Fruit fly (Drosophila melanogaster) whole organism, embryonic: Measurements from ENCODE around the gene CG12116.

Source experiments
- CG10147 ChIP-seq: fragments of 200-800 bp; sonication (Bioruptor generic); optimal IDR thresholded peaks from 2 replicates; lab custom pipeline; 2019; ENCODE audit warnings: missing biosample characterization, mild to moderate bottlenecking, missing genetic modification characterization, moderate library complexity
- CG11695 ChIP-seq: fragments of 200-800 bp; sonication (Bioruptor generic); IDR thresholded peaks from 3 replicates; pipeline ENCODE4 v1.3.6; 2022; ENCODE audit warnings: missing biosample characterization, missing genetic modification characterization
- CG12155 ChIP-seq: fragments of 200-800 bp; sonication (Bioruptor generic); optimal IDR thresholded peaks from 3 replicates; lab custom pipeline; 2016; ENCODE audit warnings: missing biosample characterization, missing genetic modification characterization
- CG13624 ChIP-seq: fragments of 200-800 bp; sonication (Bioruptor generic); optimal IDR thresholded peaks from 2 replicates; lab custom pipeline; 2016; ENCODE audit warnings: missing biosample characterization, missing genetic modification characterization
- CG15514 ChIP-seq: fragments of 200-800 bp; sonication (Bioruptor generic); optimal IDR thresholded peaks from 3 replicates; lab custom pipeline; 2017; ENCODE audit warnings: missing biosample characterization, missing genetic modification characterization, mild to moderate bottlenecking, moderate library complexity, missing genetic modification reagents
- CG15696 ChIP-seq: fragments of 200-800 bp; sonication (Bioruptor generic); optimal IDR thresholded peaks from 2 replicates; lab custom pipeline; 2019; ENCODE audit warnings: missing biosample characterization, mild to moderate bottlenecking, missing genetic modification characterization, moderate library complexity
- CG1647 ChIP-seq: fragments of 200-800 bp; sonication (Bioruptor generic); optimal IDR thresholded peaks from 3 replicates; lab custom pipeline; 2016; ENCODE audit warnings: missing biosample characterization, missing genetic modification characterization
- CG17186 ChIP-seq: fragments of 200-800 bp; sonication (Bioruptor generic); optimal IDR thresholded peaks from 3 replicates; lab custom pipeline; 2017; ENCODE audit warnings: missing biosample characterization, missing genetic modification reagents, missing genetic modification characterization
- CG17612 ChIP-seq: fragments of 200-800 bp; sonication (Bioruptor generic); IDR thresholded peaks from 2 replicates; pipeline ENCODE4 v1.3.6; 2022; ENCODE audit warnings: missing biosample characterization, missing genetic modification characterization
- CG2678 ChIP-seq: fragments of 200-800 bp; sonication (Bioruptor generic); optimal IDR thresholded peaks from 3 replicates; lab custom pipeline; 2019; ENCODE audit warnings: missing biosample characterization, mild to moderate bottlenecking, missing genetic modification characterization, moderate library complexity
- CG32772 ChIP-seq: fragments of 200-800 bp; sonication (Bioruptor generic); IDR thresholded peaks from 2 replicates; pipeline ENCODE4 v1.3.6; 2022; ENCODE audit warnings: missing biosample characterization, missing genetic modification characterization
- CG3281 ChIP-seq: fragments of 200-800 bp; sonication (Bioruptor generic); optimal IDR thresholded peaks from 3 replicates; lab custom pipeline; 2017; ENCODE audit warnings: missing biosample characterization, mild to moderate bottlenecking, missing genetic modification characterization
- CG3726 ChIP-seq: fragments of 200-800 bp; sonication (Bioruptor generic); IDR thresholded peaks from 3 replicates; pipeline ENCODE4, ENCODE4 v1.3.6; 2022; ENCODE audit warnings: missing biosample characterization, missing genetic modification characterization
- CG4360 ChIP-seq: fragments of 200-800 bp; sonication (Bioruptor generic); IDR thresholded peaks from 2 replicates; pipeline ENCODE4 v1.3.6; 2022; ENCODE audit warnings: missing biosample characterization, missing genetic modification characterization
- CG4424 ChIP-seq: fragments of 200-800 bp; sonication (Bioruptor generic); optimal IDR thresholded peaks from 3 replicates; lab custom pipeline; 2016; ENCODE audit warnings: missing biosample characterization, missing genetic modification characterization
- CG6791 ChIP-seq: fragments of 200-800 bp; sonication (Bioruptor generic); IDR thresholded peaks from 3 replicates; pipeline ENCODE4 v1.3.6; 2022; ENCODE audit warnings: missing biosample characterization, missing genetic modification characterization; ENCODE audit not compliant: partially characterized antibody
- CG7928 ChIP-seq: fragments of 200-800 bp; sonication (Bioruptor generic); optimal IDR thresholded peaks from 2 replicates; lab custom pipeline; 2017; ENCODE audit warnings: missing biosample characterization, mild to moderate bottlenecking, missing genetic modification characterization
- CG9797 ChIP-seq: fragments of 200-800 bp; sonication (Bioruptor generic); optimal IDR thresholded peaks from 3 replicates; lab custom pipeline; 2018; ENCODE audit warnings: missing biosample characterization, mild to moderate bottlenecking, missing genetic modification characterization
- Camta ChIP-seq: fragments of 200-800 bp; sonication (Bioruptor generic); optimal IDR thresholded peaks from 2 replicates; lab custom pipeline; 2016; ENCODE audit warnings: missing biosample characterization, missing genetic modification characterization
- Dek ChIP-seq: fragments of 200-800 bp; sonication (Bioruptor generic); optimal IDR thresholded peaks from 3 replicates; lab custom pipeline; 2019; ENCODE audit warnings: missing biosample characterization, mild to moderate bottlenecking, missing genetic modification characterization, moderate library complexity
- Hey ChIP-seq: fragments of 200-800 bp; sonication (Bioruptor generic); optimal IDR thresholded peaks from 3 replicates; lab custom pipeline; 2018; ENCODE audit warnings: missing biosample characterization, mild to moderate bottlenecking, missing genetic modification characterization
- Hr78 ChIP-seq, 2 experiments: fragments of 200-800 bp in 1 of 2; fragments of >200 bp in 1 of 2; sonication (Bioruptor generic) in 1 of 2; optimal IDR thresholded peaks; 2 replicates each; lab custom pipeline; 2017 to 2019; ENCODE audit warnings: missing biosample characterization in 2 of 2, missing genetic modification characterization in 2 of 2, mild to moderate bottlenecking in 1 of 2, moderate library complexity in 1 of 2
- Meics ChIP-seq: fragments of 200-800 bp; sonication (Bioruptor generic); optimal IDR thresholded peaks from 2 replicates; lab custom pipeline; 2017; ENCODE audit warnings: missing biosample characterization, mild to moderate bottlenecking, missing genetic modification characterization
- Ravus ChIP-seq: fragments of 200-800 bp; sonication (Bioruptor generic); IDR thresholded peaks from 2 replicates; pipeline ENCODE4 v1.3.6; 2022; ENCODE audit warnings: missing biosample characterization, missing genetic modification characterization
- Sox100B ChIP-seq: fragments of 200-800 bp; sonication (Bioruptor generic); optimal IDR thresholded peaks from 3 replicates; lab custom pipeline; 2018; ENCODE audit warnings: missing biosample characterization, mild to moderate bottlenecking, missing genetic modification characterization
- Spps ChIP-seq: fragments of 200-800 bp; sonication (Bioruptor generic); optimal IDR thresholded peaks from 2 replicates; lab custom pipeline; 2018; ENCODE audit warnings: missing biosample characterization, mild to moderate bottlenecking, missing genetic modification characterization
- Ssrp ChIP-seq: fragments of 200-800 bp; sonication (Bioruptor generic); optimal IDR thresholded peaks from 2 replicates; lab custom pipeline; 2018; ENCODE audit warnings: missing biosample characterization, mild to moderate bottlenecking, missing genetic modification characterization, moderate library complexity
- ap ChIP-seq: fragments of 200-800 bp; sonication (Bioruptor generic); IDR thresholded peaks from 2 replicates; pipeline ENCODE4 v1.3.6; 2022; ENCODE audit warnings: missing biosample characterization, missing genetic modification characterization
- ase ChIP-seq: fragments of 200-800 bp; sonication (Bioruptor generic); IDR thresholded peaks from 3 replicates; pipeline ENCODE4 v1.3.6; 2022; ENCODE audit warnings: missing biosample characterization, missing genetic modification characterization
- bcd ChIP-seq: fragments of 200-800 bp; sonication (Bioruptor generic); optimal IDR thresholded peaks from 2 replicates; lab custom pipeline; 2017; ENCODE audit warnings: missing biosample characterization, mild to moderate bottlenecking, missing genetic modification characterization
- caup ChIP-seq: fragments of 200-800 bp; sonication (Bioruptor generic); optimal IDR thresholded peaks from 3 replicates; lab custom pipeline; 2017; ENCODE audit warnings: missing biosample characterization, mild to moderate bottlenecking, missing genetic modification characterization, moderate library complexity; ENCODE audit not compliant: severe bottlenecking
- cg ChIP-seq: fragments of 200-800 bp; sonication (Bioruptor generic); optimal IDR thresholded peaks from 3 replicates; lab custom pipeline; 2019; ENCODE audit warnings: missing biosample characterization, mild to moderate bottlenecking, missing genetic modification characterization, moderate library complexity
- crol ChIP-seq: fragments of 200-800 bp; sonication (Bioruptor generic); IDR thresholded peaks from 2 replicates; pipeline ENCODE4 v1.3.6; 2022; ENCODE audit warnings: missing biosample characterization, missing genetic modification characterization
- crp ChIP-seq, 2 experiments: fragments of 200-800 bp; sonication (Bioruptor generic); optimal IDR thresholded peaks; 2 replicates in 1 of 2; 3 replicates in 1 of 2; lab custom pipeline; 2017; ENCODE audit warnings: missing biosample characterization in 2 of 2, missing genetic modification characterization in 2 of 2, mild to moderate bottlenecking in 1 of 2, moderate library complexity in 1 of 2
- da ChIP-seq: fragments of 200-800 bp; sonication (Bioruptor generic); optimal IDR thresholded peaks from 2 replicates; lab custom pipeline; 2016; ENCODE audit warnings: missing biosample characterization, missing genetic modification characterization
- emc ChIP-seq: fragments of 200-800 bp; sonication (Bioruptor generic); optimal IDR thresholded peaks from 2 replicates; lab custom pipeline; 2016; ENCODE audit warnings: missing biosample characterization, missing genetic modification characterization
- hb ChIP-seq: fragments of 200-800 bp; sonication (Bioruptor generic); IDR thresholded peaks from 3 replicates; pipeline ENCODE4 v1.3.6; 2022; ENCODE audit warnings: missing biosample characterization, missing genetic modification characterization; ENCODE audit not compliant: partially characterized antibody
- hth ChIP-seq: fragments of >200 bp; optimal IDR thresholded peaks from 2 replicates; lab custom pipeline; 2017; ENCODE audit warnings: inconsistent platforms
- ind ChIP-seq: fragments of 200-800 bp; sonication (Bioruptor generic); optimal IDR thresholded peaks from 3 replicates; lab custom pipeline; 2016; ENCODE audit warnings: missing biosample characterization, missing genetic modification characterization
- nerfin-1 ChIP-seq: fragments of 200-800 bp; sonication (Bioruptor generic); optimal IDR thresholded peaks from 3 replicates; lab custom pipeline; 2019; ENCODE audit warnings: missing biosample characterization, mild to moderate bottlenecking, missing genetic modification characterization, moderate library complexity
- phol ChIP-seq: fragments of 200-800 bp; sonication (Bioruptor generic); optimal IDR thresholded peaks from 3 replicates; lab custom pipeline; 2018; ENCODE audit warnings: missing biosample characterization, mild to moderate bottlenecking, missing genetic modification characterization, moderate library complexity
- sens-2 ChIP-seq: fragments of 200-800 bp; sonication (Bioruptor generic); IDR thresholded peaks from 2 replicates; pipeline ENCODE4 v1.3.6; 2022; ENCODE audit warnings: missing biosample characterization, missing genetic modification characterization
- sna ChIP-seq: fragments of 200-800 bp; sonication (Bioruptor generic); IDR thresholded peaks from 2 replicates; pipeline ENCODE4 v1.3.6; 2022; ENCODE audit warnings: missing biosample characterization, missing genetic modification characterization; ENCODE audit not compliant: partially characterized antibody
- sr ChIP-seq: fragments of 200-800 bp; sonication (Bioruptor generic); IDR thresholded peaks from 3 replicates; pipeline ENCODE4 v1.3.6; 2022; ENCODE audit warnings: missing biosample characterization, missing genetic modification characterization
- stc ChIP-seq: fragments of 200-800 bp; sonication (Bioruptor generic); IDR thresholded peaks from 2 replicates; pipeline ENCODE4 v1.3.6; 2022; ENCODE audit warnings: missing biosample characterization, missing genetic modification characterization
- sug ChIP-seq: fragments of 200-800 bp; optimal IDR thresholded peaks from 2 replicates; lab custom pipeline; 2019; ENCODE audit warnings: missing biosample characterization, mild to moderate bottlenecking, missing genetic modification characterization, moderate library complexity
- tup ChIP-seq: fragments of 200-800 bp; sonication (Bioruptor generic); optimal IDR thresholded peaks from 2 replicates; lab custom pipeline; 2016; ENCODE audit warnings: missing biosample characterization, mild to moderate bottlenecking, missing genetic modification characterization, moderate library complexity
- twi ChIP-seq: fragments of 200-800 bp; optimal IDR thresholded peaks from 2 replicates; lab custom pipeline; 2019; ENCODE audit warnings: missing biosample characterization, mild to moderate bottlenecking, missing genetic modification characterization, moderate library complexity
- zfh2 ChIP-seq: fragments of 200-800 bp; sonication (Bioruptor generic); optimal IDR thresholded peaks from 2 replicates; lab custom pipeline; 2016; ENCODE audit warnings: missing biosample characterization, missing genetic modification characterization

CG12116 gene

DNA sequence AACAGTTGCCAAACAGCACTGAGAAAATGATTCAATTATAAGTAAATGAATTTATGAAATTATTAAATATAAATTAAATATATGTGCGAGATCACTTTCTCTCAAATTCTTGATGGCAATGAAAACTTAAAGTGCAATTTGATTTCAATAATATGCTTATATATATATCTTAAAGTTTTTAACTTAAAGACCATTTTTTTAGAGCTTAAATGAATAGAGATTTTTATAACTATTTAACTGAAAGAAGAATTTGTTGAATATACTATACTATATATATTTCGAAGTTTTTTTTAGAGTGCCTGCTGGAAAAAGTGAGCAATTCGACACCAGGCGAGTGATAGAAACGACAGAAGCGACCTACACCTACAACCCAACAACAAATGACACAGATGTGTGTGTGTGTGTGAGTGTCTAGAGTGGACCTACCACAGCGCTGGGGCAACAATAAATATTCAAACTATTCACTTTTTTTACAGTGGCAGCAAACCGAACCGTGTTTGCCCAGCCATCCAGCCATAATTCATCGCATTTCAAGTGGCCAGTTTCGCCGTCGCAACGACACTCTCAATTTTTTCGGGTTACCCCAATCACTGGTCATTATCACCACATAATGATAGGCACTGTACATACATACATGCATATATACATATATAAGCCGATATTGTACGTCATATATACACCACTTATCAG, 23.8 kb downstream of the CG12116 start (continued):
- TF ChIP-seq phol (tag; lab: Kevin White, UChicago) (peak; percentile 85), CG1647 (GFP tag; lab: Kevin White, UChicago) (no peak), Ravus (GFP tag; lab: Robert Waterston, UW) (no peak), cg (peak; percentile 54), hth (lab: Kevin White, UChicago) (no peak), zfh2 (no peak), CG32772 (GFP tag; lab: Robert Waterston, UW) (peak; percentile 40; the same call in 1 of the 2 replicates), CG2678 (peak; percentile 75), tup (GFP tag; lab: Kevin White, UChicago) (no peak), nerfin-1 (peak; percentile 54), twi (peak; percentile 56), Camta (no peak), sug (tag; lab: Kevin White, UChicago) (peak; percentile 55), emc (no peak), CG11695 (GFP tag; lab: Robert Waterston, UW) (0 out of 3 replicates have a peak, but pooled peaks have one; percentile 57), CG4360 (GFP tag; lab: Robert Waterston, UW) (peak; percentile 49), ap (GFP tag; lab: Robert Waterston, UW) (0 out of 2 replicates have a peak, but pooled peaks have one; percentile 33), ase (GFP tag; lab: Robert Waterston, UW) (peak; percentile 5; the same call in 1 of the 3 replicates), sna (GFP tag; lab: Robert Waterston, UW) (no peak), CG3726 (GFP tag; lab: Robert Waterston, UW) (no peak), ind (GFP tag; lab: Kevin White, UChicago) (no peak), bcd (GFP tag; lab: Kevin White, UChicago) (no peak), caup (GFP tag; lab: Kevin White, UChicago) (no peak), da (GFP tag; lab: Kevin White, UChicago) (no peak), CG4424 (peak; percentile 49), Dek (tag; lab: Kevin White, UChicago) (no peak), Hr78 (GFP tag; optimal IDR thresholded peaks at IDR 0.05; lab: Kevin White, UChicago) (no peak), CG15514 (GFP tag; lab: Kevin White, UChicago) (peak; percentile 28), crol (no peak), CG3281 (GFP tag; lab: Kevin White, UChicago) (peak; percentile 24), CG13624 (GFP tag; lab: Kevin White, UChicago) (no peak), sens-2 (GFP tag; lab: Robert Waterston, UW) (no peak), Meics (GFP tag; lab: Kevin White, UChicago) (peak; percentile 22), CG15696 (peak; percentile 90), crp (GFP tag; optimal IDR thresholded peaks at IDR 0.05; lab: Kevin White, UChicago) (no peak), CG10147 (no peak), CG12155 (GFP tag; lab: Kevin White, UChicago) (peak; percentile 2), Sox100B (GFP tag; lab: Kevin White, UChicago) (peak; percentile 64), CG7928 (no peak), CG6791 (no peak), sr (0 out of 3 replicates have a peak, but pooled peaks have one; percentile 19), Spps (tag; lab: Kevin White, UChicago) (peak; percentile 61), hb (GFP tag; lab: Robert Waterston, UW) (no peak), Hey (tag; lab: Kevin White, UChicago) (no peak), CG9797 (GFP tag; lab: Kevin White, UChicago) (no peak), stc (GFP tag; lab: Robert Waterston, UW) (peak; percentile 65), Ssrp (peak; percentile 81), CG17612 (GFP tag; lab: Robert Waterston, UW) (no peak), CG17186 (GFP tag; lab: Kevin White, UChicago) (no peak)
